Fruit fly (Drosophila melanogaster): ENCODE data around the gene mRpS10.

mRpS10 gene

dm6 chr3R:15222973-15223372, 6.5 kb upstream of the mRpS10 start, which contains the start of gene Polr2G:
Gene Polr2G, minus strand, starts transcription at chr3R:15223180.
- TF ChIP-seq ttk (optimal IDR thresholded peaks at IDR 0.05): no peak
- no peak for TF ChIP-seq h (optimal IDR thresholded peaks at IDR 0.05)
- TF ChIP-seq Myc (optimal IDR thresholded peaks at IDR 0.05): no peak
- no peak for TF ChIP-seq insv (optimal IDR thresholded peaks at IDR 0.05)
- TF ChIP-seq Sin3A (optimal IDR thresholded peaks at IDR 0.05): no peak
- no peak for TF ChIP-seq psq (optimal IDR thresholded peaks at IDR 0.05)

dm6 chr3R:15225279-15225730, 4.2 kb upstream of the mRpS10 start, which contains the start of the genes CG31344 and Caf1-55:
Gene CG31344, minus strand, starts transcription at chr3R:15225329.
Gene Caf1-55, plus strand, starts transcription at chr3R:15225576.
- TF ChIP-seq Sin3A (optimal IDR thresholded peaks at IDR 0.05) (no peak), h (optimal IDR thresholded peaks at IDR 0.05) (no peak), Myc (optimal IDR thresholded peaks at IDR 0.05) (no peak), insv (optimal IDR thresholded peaks at IDR 0.05) (no peak), ttk (optimal IDR thresholded peaks at IDR 0.05) (no peak), psq (optimal IDR thresholded peaks at IDR 0.05) (no peak)

DNA sequence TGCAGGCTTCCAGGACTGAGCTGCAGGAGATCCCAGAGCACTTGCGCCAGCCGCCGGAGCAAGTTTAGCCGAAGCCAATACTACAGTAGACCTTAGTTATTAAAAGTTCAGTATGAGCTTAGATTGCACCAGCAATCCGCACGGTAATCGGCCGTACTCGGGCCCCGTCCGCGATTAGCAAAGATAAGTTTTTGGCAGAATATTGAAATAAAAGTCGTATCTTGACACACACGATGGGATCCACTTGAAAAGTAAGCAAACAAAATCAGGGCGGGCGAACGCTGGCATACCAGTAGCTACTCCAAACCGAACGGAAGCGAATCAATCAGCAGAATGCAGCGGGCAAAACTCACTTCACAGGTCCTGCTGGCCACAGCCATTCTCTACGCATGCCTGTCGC, 820 bp downstream of the mRpS10 start, which contains the start of gene CG34316:
CG34316 (plus strand) TSS at position 301 of the 400 bp plus-strand sequence.
- TF ChIP-seq ttk (optimal IDR thresholded peaks at IDR 0.05) (no peak), Sin3A (optimal IDR thresholded peaks at IDR 0.05) (no peak), insv (optimal IDR thresholded peaks at IDR 0.05) (no peak), Myc (optimal IDR thresholded peaks at IDR 0.05) (no peak)

DNA sequence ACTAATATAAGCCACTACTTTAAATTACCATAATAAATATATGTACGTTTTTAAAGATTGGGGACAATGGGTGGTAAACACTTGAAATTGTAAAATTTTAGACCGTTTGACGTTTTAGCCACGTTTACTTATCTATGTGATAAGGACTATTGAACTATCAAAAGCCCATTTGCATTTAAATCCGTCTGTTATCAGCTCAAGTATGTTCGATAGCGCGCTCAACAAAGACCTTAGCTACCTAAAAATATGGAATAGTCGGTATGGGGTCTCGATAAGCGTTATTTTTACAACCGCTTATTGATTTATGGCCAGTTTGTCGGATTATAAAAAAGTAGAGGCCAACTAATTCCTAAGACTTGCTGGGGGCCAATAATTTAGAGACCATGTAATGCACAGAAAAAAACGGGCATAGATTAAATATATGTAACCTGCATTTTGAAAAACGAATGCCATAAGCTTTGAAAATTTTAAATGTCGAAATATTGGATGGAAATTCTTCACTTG, 2.2 kb downstream of the mRpS10 start:
- TF ChIP-seq ttk (optimal IDR thresholded peaks at IDR 0.05): no peak
- TF ChIP-seq Sin3A (optimal IDR thresholded peaks at IDR 0.05): no peak
- no peak for TF ChIP-seq insv (optimal IDR thresholded peaks at IDR 0.05)
- no peak for TF ChIP-seq h (optimal IDR thresholded peaks at IDR 0.05)
- TF ChIP-seq psq (optimal IDR thresholded peaks at IDR 0.05): no peak
- TF ChIP-seq Myc (optimal IDR thresholded peaks at IDR 0.05): no peak

DNA sequence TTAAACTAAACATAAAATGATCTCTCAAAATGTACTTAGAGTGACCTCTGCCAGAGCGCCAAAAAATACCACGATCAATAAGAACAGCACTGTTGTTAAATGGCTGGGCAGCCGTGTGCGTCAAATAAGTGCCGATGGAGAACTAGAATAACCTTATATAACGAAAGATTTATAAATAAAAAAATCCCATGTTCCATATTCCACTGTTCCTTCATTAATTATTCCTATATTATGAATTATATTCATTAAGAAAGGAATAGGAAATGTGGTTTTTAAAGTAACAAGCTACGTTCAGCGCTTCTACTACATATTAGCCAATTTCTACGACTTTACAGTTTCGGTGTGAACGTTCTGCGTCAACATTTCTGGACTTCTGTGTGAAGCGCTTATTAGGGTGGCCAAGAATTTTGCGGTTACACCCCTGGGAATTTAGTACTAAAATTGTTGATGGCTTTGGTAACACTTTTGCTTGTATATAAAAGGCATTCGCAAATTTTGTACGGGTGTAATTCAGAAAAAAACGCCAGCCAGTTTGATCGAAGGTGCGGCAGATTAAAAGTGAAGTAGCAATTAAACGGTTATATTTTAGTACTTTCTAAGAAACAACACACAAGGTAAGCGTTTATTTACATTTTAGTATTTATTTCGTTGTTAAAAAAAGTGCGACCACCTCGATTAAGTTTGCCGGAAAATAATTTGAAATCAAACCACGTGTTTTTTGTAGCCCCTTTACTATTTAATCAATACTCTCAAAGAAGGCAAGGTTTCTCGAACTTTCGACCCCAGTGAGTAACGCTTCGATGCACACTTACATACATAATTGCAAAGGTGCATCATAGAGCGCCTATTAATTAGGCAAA, 13.0 kb downstream of the mRpS10 start, which contains the start of the genes tefu and Hsc70-4:
tefu (minus strand) TSS at position 51 of the 860 bp plus-strand sequence.
Hsc70-4 (plus strand) TSS at position 502 of the 860 bp plus-strand sequence.
- TF ChIP-seq Myc (optimal IDR thresholded peaks at IDR 0.05) (no peak), psq (optimal IDR thresholded peaks at IDR 0.05) (no peak), insv (optimal IDR thresholded peaks at IDR 0.05) (no peak), Sin3A (optimal IDR thresholded peaks at IDR 0.05) (no peak), h (optimal IDR thresholded peaks at IDR 0.05) (no peak), ttk (optimal IDR thresholded peaks at IDR 0.05) (no peak)

DNA sequence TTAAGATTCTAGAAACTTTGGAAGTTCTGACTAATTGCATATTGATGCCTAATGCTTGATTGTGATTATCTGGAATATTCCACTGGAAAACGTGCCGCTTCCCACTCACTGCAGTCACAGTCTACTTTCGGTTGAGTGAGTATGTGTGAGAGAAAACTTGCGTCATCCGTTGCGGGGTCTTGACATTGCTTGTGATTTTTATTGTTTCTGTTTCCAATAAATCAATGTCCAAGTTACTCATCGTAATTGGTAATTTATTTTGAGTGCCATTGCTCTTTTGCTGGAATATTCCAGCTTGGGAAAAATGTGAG, 13.5 kb downstream of the mRpS10 start:
- TF ChIP-seq ttk (optimal IDR thresholded peaks at IDR 0.05) (no peak), Sin3A (optimal IDR thresholded peaks at IDR 0.05) (no peak), h (optimal IDR thresholded peaks at IDR 0.05) (no peak), Myc (optimal IDR thresholded peaks at IDR 0.05) (no peak), psq (optimal IDR thresholded peaks at IDR 0.05) (no peak), insv (optimal IDR thresholded peaks at IDR 0.05) (no peak)

DNA sequence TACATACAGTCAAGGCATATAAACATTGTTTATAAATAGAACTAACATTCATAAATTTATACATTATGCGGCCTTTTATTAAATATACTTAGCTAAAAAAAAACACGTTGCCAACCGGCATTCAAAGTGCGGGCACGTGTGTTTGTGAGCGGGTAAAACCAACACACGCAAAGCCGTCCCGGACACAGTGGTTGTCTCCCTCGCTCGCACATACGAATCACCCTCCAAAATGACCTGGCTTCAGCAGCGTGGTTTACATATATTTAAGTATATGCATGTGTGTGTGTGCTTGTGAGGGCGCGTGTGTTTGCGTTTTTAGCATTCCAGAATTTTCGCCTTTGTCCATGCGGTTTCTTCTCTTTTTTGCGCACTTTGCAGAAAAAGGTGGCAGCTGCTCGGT, 14.0 kb downstream of the mRpS10 start:
- TF ChIP-seq h (optimal IDR thresholded peaks at IDR 0.05) (no peak), insv (optimal IDR thresholded peaks at IDR 0.05) (no peak), Sin3A (optimal IDR thresholded peaks at IDR 0.05) (no peak), Myc (optimal IDR thresholded peaks at IDR 0.05) (no peak), psq (optimal IDR thresholded peaks at IDR 0.05) (no peak), ttk (optimal IDR thresholded peaks at IDR 0.05) (no peak)

DNA sequence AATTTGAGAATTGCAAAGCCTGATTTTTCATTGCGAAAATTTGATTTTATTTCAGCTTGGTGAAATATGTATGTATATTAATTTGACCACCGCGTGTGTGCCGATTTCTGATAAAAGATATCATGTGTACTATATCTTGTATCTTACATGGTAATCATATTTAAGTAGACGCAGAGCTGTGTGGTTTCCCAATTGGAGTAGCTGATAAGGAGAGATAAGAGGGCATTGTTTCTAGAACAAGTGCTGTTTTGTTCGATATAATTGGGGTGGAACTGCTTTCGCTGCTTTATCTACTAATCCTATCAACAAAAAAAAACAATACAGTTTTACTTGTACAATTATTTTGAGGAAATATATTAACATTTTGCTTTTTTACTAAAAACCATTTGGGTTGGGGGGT, 17.1 kb downstream of the mRpS10 start:
- no peak for TF ChIP-seq psq (optimal IDR thresholded peaks at IDR 0.05)
- no peak for TF ChIP-seq insv (optimal IDR thresholded peaks at IDR 0.05)
- TF ChIP-seq h (optimal IDR thresholded peaks at IDR 0.05): no peak
- no peak for TF ChIP-seq Myc (optimal IDR thresholded peaks at IDR 0.05)
- TF ChIP-seq ttk (optimal IDR thresholded peaks at IDR 0.05): no peak
- no peak for TF ChIP-seq Sin3A (optimal IDR thresholded peaks at IDR 0.05)

DNA sequence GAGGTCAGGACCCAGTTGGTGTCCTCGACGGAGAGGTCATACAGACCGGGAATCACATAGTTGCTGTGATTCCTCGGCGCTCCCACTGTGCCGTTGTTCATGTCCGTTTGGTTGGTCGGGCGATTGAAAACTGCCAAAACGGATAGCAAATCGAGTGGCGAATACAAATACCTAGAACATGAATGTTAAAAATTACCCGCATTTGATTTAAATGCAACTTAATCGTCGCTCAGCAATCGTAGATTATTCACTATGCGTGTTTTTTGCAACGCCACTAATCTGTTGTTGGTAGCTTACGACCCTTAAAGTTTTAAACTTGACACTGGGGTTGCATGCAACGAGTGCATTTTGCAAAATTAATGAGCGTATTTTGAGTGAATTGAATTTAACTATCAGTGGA, 19.6 kb downstream of the mRpS10 start, which contains the start of gene Amt:
Amt (minus strand) TSS at position 101 of the 400 bp plus-strand sequence.
- TF ChIP-seq psq (optimal IDR thresholded peaks at IDR 0.05) (no peak), ttk (optimal IDR thresholded peaks at IDR 0.05) (no peak), Sin3A (optimal IDR thresholded peaks at IDR 0.05) (no peak), insv (optimal IDR thresholded peaks at IDR 0.05) (no peak), Myc (optimal IDR thresholded peaks at IDR 0.05) (no peak), h (optimal IDR thresholded peaks at IDR 0.05) (no peak)

DNA sequence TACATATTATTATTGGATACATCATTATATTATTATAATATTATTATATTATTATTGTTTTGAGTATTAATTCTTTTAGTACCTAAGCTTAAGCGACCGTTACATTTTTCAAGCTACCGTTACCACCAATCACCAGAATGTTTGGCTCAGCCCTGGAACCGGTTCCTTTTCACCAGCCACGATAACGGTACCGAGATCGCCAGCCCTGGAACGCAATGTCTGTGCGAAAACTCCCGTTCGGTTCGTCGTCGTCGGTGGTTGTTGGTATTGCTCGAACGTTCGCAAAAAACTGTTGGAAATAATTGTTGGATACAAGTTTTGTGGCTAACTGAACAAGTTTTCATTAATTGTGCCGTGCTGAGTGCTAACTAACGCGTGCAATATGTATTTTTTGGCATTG, 20.3 kb downstream of the mRpS10 start, which contains the start of gene CG42404:
CG42404 (plus strand) TSS at position 360 of the 400 bp plus-strand sequence.
- TF ChIP-seq Sin3A (optimal IDR thresholded peaks at IDR 0.05) (no peak), insv (optimal IDR thresholded peaks at IDR 0.05) (no peak), ttk (optimal IDR thresholded peaks at IDR 0.05) (no peak), h (optimal IDR thresholded peaks at IDR 0.05) (no peak), Myc (optimal IDR thresholded peaks at IDR 0.05) (no peak), psq (optimal IDR thresholded peaks at IDR 0.05) (no peak)

dm6 chr3R:15250454-15250853, 21.0 kb downstream of the mRpS10 start:
- no peak for TF ChIP-seq ttk (optimal IDR thresholded peaks at IDR 0.05)
- no peak for TF ChIP-seq h (optimal IDR thresholded peaks at IDR 0.05)
- TF ChIP-seq psq (optimal IDR thresholded peaks at IDR 0.05): no peak
- TF ChIP-seq insv (optimal IDR thresholded peaks at IDR 0.05): no peak
- TF ChIP-seq Sin3A (optimal IDR thresholded peaks at IDR 0.05): no peak
- no peak for TF ChIP-seq Myc (optimal IDR thresholded peaks at IDR 0.05)

Data from Kc167 (cell line).